Worm (Caenorhabditis elegans) whole organism, L1 larva: ENCODE data around the gene R12A1.3.

Source experiments
- alr-1 ChIP-seq: fragments of 200-800 bp; sonication (Bioruptor generic); optimal IDR thresholded peaks from 2 replicates; lab custom pipeline; 2018; ENCODE audit warnings: borderline replicate concordance, mild to moderate bottlenecking, missing genetic modification characterization, missing compliant biosample characterization
- ama-1 ChIP-seq: fragments of 150-350 bp; optimal IDR thresholded peaks from 2 replicates; lab custom pipeline; 2014
- ces-1 ChIP-seq: fragments of 150-350 bp; optimal IDR thresholded peaks from 2 replicates; lab custom pipeline; 2014; ENCODE audit warnings: missing biosample characterization, missing genetic modification reagents, missing genetic modification characterization
- dpl-1 ChIP-seq, 3 experiments: fragments of 150-350 bp in 2 of 3; sonication (generic microtip) in 1 of 3; optimal IDR thresholded peaks; 2 replicates each; lab custom pipeline; 2014 to 2017; ENCODE audit warnings: missing biosample characterization in 3 of 3, missing genetic modification characterization in 3 of 3, missing genetic modification reagents in 3 of 3
- grh-1 ChIP-seq: fragments of 200-800 bp; sonication (Bioruptor generic); IDR thresholded peaks from 2 replicates; pipeline ENCODE4 v1.3.6; 2022; ENCODE audit warnings: missing genetic modification reagents, missing genetic modification characterization, missing compliant biosample characterization
- lin-13 ChIP-seq: fragments of 150-350 bp; optimal IDR thresholded peaks from 2 replicates; lab custom pipeline; 2014; ENCODE audit warnings: missing biosample characterization, missing genetic modification reagents, missing genetic modification characterization
- lin-35 ChIP-seq, 2 experiments: fragments of 150-350 bp; optimal IDR thresholded peaks; 2 replicates each; lab custom pipeline; 2014; ENCODE audit warnings: missing biosample characterization in 2 of 2, missing genetic modification characterization in 2 of 2, missing genetic modification reagents in 2 of 2
- nhr-11 ChIP-seq: fragments of 150-350 bp; optimal IDR thresholded peaks from 2 replicates; lab custom pipeline; 2014; ENCODE audit warnings: missing biosample characterization, missing genetic modification characterization
- nhr-237 ChIP-seq: fragments of 150-350 bp; optimal IDR thresholded peaks from 2 replicates; lab custom pipeline; 2014; ENCODE audit warnings: missing biosample characterization, missing genetic modification characterization
- nhr-28 ChIP-seq: fragments of 150-350 bp; optimal IDR thresholded peaks from 2 replicates; lab custom pipeline; 2014; ENCODE audit warnings: missing biosample characterization, missing genetic modification characterization
- nhr-76 ChIP-seq: sonication (generic microtip); optimal IDR thresholded peaks from 2 replicates; lab custom pipeline; 2017; ENCODE audit warnings: missing biosample characterization, missing genetic modification characterization
- pqm-1 ChIP-seq: sonication (generic microtip); optimal IDR thresholded peaks from 3 replicates; lab custom pipeline; 2017; ENCODE audit warnings: missing biosample characterization, missing genetic modification characterization
- rnt-1 ChIP-seq: sonication (generic microtip); optimal IDR thresholded peaks from 2 replicates; lab custom pipeline; 2016; ENCODE audit warnings: mild to moderate bottlenecking, missing genetic modification characterization, moderate library complexity, missing compliant biosample characterization
- ztf-11 ChIP-seq, 2 experiments: sonication (generic microtip); optimal IDR thresholded peaks; 2 replicates each; lab custom pipeline; 2016 to 2017; ENCODE audit warnings: missing genetic modification characterization in 2 of 2, missing biosample characterization in 1 of 2, missing compliant biosample characterization in 1 of 2

ce11 chrV:1460069-1460468, 34.5 kb upstream of the R12A1.3 start, which contains the start of gene hacd-1:
- TF ChIP-seq rnt-1 (tag; lab: Kevin White, UChicago) (no peak), nhr-28 (tag; lab: Kevin White, UChicago) (no peak), dpl-1 (GFP tag; optimal IDR thresholded peaks at IDR 0.05; lab: Kevin White, UChicago) (no peak), lin-13 (GFP tag; lab: Kevin White, UChicago) (no peak), ces-1 (GFP tag; lab: Kevin White, UChicago) (no peak), ama-1 (no peak), nhr-76 (tag; lab: Kevin White, UChicago) (no peak), grh-1 (GFP tag; lab: Robert Waterston, UW) (no peak), nhr-237 (tag; lab: Kevin White, UChicago) (no peak), nhr-11 (tag; lab: Kevin White, UChicago) (no peak), pqm-1 (tag; lab: Kevin White, UChicago) (no peak), lin-35 (GFP tag; optimal IDR thresholded peaks at IDR 0.05; lab: Kevin White, UChicago) (no peak), alr-1 (tag; lab: Kevin White, UChicago) (no peak), ztf-11 (tag; optimal IDR thresholded peaks at IDR 0.05; lab: Kevin White, UChicago) (no peak)
